Fruit fly (Drosophila melanogaster): ENCODE data around the gene CG7548.
A peak's percentile ranks its signal among the peaks of the same experiment; 100 is the strongest.

Gene CG7548

DNA sequence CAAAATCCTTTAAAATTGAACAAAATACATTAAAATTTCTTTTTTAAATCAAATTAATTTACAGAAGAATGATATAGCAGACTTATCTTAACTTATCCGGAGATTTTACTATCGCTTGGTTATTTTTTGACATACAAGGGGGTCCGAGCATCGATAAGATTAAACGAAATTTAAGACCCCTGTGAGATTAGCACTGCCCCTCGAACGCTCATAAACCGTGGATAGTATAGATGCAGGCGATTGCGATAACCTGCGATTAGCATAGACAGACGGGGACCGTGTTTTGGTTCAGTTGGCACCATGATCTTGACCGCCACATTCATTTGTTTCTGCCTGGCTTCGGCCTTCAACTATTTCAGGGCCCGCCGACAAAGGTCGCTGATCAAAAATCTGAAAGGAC lies 14.5 kb downstream of the CG7548 start, which contains the start of gene Cyp316a1:
TSS of gene Cyp316a1 (plus strand) at position 301 of the 400 bp plus-strand sequence.
- TF ChIP-seq Hr39 (GFP tag; optimal IDR thresholded peaks at IDR 0.05) (no peak), svp (GFP tag) (peak; percentile 40)

dm6 chr3L:7485667-7486066 lies 20.4 kb downstream of the CG7548 start, which contains the start of gene mthl6:
mthl6 (plus strand) TSS chr3L:7485967.
- TF ChIP-seq Eip93F (GFP tag; optimal IDR thresholded peaks at IDR 0.05) (no peak), CG15336 (GFP tag; IDR thresholded peaks at IDR 0.05) (no peak), CG4318 (GFP tag; optimal IDR thresholded peaks at IDR 0.05) (no peak), Ets96B (tag; optimal IDR thresholded peaks at IDR 0.05) (no peak), OdsH (GFP tag; optimal IDR thresholded peaks at IDR 0.05) (no peak), CG6808 (GFP tag; optimal IDR thresholded peaks at IDR 0.05) (no peak), spab (GFP tag; optimal IDR thresholded peaks at IDR 0.05) (no peak)

DNA sequence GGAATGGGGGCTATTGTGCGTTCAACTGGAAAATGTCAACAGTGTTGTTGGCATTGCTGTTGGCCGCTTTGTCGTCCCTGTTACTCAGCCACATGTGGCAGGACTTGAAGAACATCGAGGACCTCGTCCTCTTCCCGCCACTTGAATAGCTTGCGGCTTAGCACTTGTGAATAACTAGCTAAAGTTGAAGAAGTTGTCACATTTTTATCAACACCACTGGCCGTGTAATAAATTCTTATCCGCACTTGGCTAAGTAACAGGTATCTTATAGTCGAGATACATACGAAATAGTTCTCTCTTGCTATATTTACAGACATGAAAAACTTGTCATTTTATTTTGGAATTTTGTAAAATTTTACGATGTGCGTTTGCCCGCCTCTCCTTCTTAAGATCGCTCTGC lies 30.7 kb downstream of the CG7548 start, which contains the start of gene CG43292:
TSS of gene CG43292 (plus strand) at position 301 of the 400 bp plus-strand sequence.
- no peak for TF ChIP-seq CG10631 (GFP tag; optimal IDR thresholded peaks at IDR 0.05)
- no peak for TF ChIP-seq CG15336 (GFP tag; IDR thresholded peaks at IDR 0.05)
- no peak for TF ChIP-seq CG32006 (GFP tag; optimal IDR thresholded peaks at IDR 0.05)
- TF ChIP-seq Eip93F (GFP tag; optimal IDR thresholded peaks at IDR 0.05), result no peak
- no peak for TF ChIP-seq CG11902 (GFP tag; optimal IDR thresholded peaks at IDR 0.05)
- no peak for TF ChIP-seq CG16779 (tag; optimal IDR thresholded peaks at IDR 0.05)

DNA sequence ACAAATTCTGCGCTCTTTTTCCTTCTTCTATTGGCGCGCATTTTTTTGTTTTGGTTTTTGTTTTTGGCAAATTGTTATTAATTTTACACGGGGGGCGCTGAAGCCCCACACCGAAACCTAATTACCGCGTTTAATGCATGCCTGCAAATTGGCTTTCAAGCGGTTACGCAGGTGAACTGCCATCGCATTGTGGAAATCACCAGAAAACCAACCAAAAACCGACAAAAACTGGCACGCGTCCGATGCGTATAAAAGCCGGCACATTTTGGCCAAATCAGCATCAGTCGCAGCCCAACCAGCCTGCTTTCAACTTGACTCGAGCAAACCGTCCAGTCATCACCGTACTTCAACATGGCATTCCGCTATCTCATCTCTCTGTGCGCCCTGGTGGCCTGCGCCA lies 34.8 kb downstream of the CG7548 start, which contains the start of gene CG8541:
TSS of gene CG8541 (plus strand) at position 301 of the 400 bp plus-strand sequence.
- TF ChIP-seq Hr4 (GFP tag; optimal IDR thresholded peaks at IDR 0.05) (no peak), cyc (GFP tag; optimal IDR thresholded peaks at IDR 0.05) (no peak), CG6808 (GFP tag; optimal IDR thresholded peaks at IDR 0.05) (no peak), fd85E (GFP tag; optimal IDR thresholded peaks at IDR 0.05) (no peak), Sox15 (GFP tag; optimal IDR thresholded peaks at IDR 0.05) (no peak), Hr39 (GFP tag; optimal IDR thresholded peaks at IDR 0.05) (no peak), CG8632 (GFP tag; optimal IDR thresholded peaks at IDR 0.05) (no peak), CG1621 (tag; optimal IDR thresholded peaks at IDR 0.05) (no peak), Blimp-1 (GFP tag; optimal IDR thresholded peaks at IDR 0.05) (no peak), Eip93F (GFP tag; optimal IDR thresholded peaks at IDR 0.05) (no peak)

DNA sequence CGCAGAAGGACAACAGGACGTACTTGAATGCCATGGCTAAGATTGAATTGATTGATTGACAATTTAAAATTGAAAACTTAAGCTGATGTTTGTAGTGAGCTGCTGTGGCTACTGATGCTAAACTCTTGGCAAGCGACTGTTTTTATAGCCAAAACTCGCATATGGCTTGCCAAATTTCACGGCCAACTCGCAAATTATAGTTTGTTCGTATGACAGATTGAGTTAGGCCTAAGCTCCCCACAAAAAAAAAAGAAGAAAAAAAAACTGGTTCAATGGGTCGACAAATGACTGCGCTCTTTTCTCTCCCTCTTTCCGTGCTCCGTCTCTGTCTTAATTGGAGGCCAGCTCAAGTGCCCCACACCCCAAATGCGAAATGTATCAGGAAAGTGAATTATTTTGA lies 35.8 kb downstream of the CG7548 start, which contains the start of gene CG8543:
TSS of gene CG8543 (minus strand) at position 101 of the 400 bp plus-strand sequence.
- TF ChIP-seq lz (GFP tag; optimal IDR thresholded peaks at IDR 0.05), result no peak
- no peak for TF ChIP-seq Hr38 (GFP tag; optimal IDR thresholded peaks at IDR 0.05)
- TF ChIP-seq Hr39 (GFP tag; optimal IDR thresholded peaks at IDR 0.05), result no peak
- TF ChIP-seq dac (GFP tag; optimal IDR thresholded peaks at IDR 0.05), result no peak
- no peak for TF ChIP-seq CG8119 (GFP tag; IDR thresholded peaks at IDR 0.05)
- no peak for TF ChIP-seq CG6163 (GFP tag; IDR thresholded peaks at IDR 0.05)

DNA sequence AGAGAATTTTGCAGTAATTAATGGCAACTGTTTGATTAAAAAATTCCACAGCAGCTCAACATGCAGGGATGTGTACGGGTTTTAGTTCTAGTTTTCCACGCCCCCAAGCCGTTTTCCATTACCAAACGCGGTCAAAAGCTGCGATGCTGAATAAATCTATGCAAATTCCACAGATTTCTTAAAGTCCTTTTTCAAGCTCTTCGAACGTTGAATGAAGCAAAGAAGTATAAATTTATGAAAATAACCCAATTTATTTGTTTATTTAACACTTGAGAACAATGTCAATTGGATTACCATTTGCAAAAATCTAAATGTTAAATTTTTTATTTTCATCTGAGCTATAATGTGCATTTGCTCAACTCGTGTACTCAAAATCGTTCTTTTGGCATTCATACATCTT lies 40.8 kb downstream of the CG7548 start, which contains the start of the genes CG42660, CG42661 and Tsp66A:
TSS of gene CG42660 (plus strand) at position 301 of the 400 bp plus-strand sequence.
TSS of gene CG42661 (plus strand) at position 301 of the 400 bp plus-strand sequence.
TSS of gene Tsp66A (plus strand) at position 301 of the 400 bp plus-strand sequence.
- TF ChIP-seq CG10669 (GFP tag; optimal IDR thresholded peaks at IDR 0.05) (no peak), acj6 (GFP tag; optimal IDR thresholded peaks at IDR 0.05) (no peak), net (GFP tag; optimal IDR thresholded peaks at IDR 0.05) (no peak), Blimp-1 (GFP tag; optimal IDR thresholded peaks at IDR 0.05) (no peak), ss (GFP tag; optimal IDR thresholded peaks at IDR 0.05) (no peak), spab (GFP tag; optimal IDR thresholded peaks at IDR 0.05) (no peak), Hr39 (GFP tag; optimal IDR thresholded peaks at IDR 0.05) (no peak), CG4318 (GFP tag; optimal IDR thresholded peaks at IDR 0.05) (no peak), eg (GFP tag; IDR thresholded peaks at IDR 0.05) (no peak)

Data from whole organism, prepupa.